Fruit fly (Drosophila melanogaster) whole organism, embryonic: ENCODE results near the gene CG42811.
A peak's percentile ranks its signal among the peaks of the same experiment; 100 is the strongest.

Experiments
- Atf3 ChIP-seq: fragments of 200-800 bp; sonication (Bioruptor generic); optimal IDR thresholded peaks from 3 replicates; lab custom pipeline; 2016; ENCODE audit warnings: missing biosample characterization, missing genetic modification characterization
- Atf6 ChIP-seq: fragments of 200-800 bp; sonication (Bioruptor generic); IDR thresholded peaks from 2 replicates; pipeline ENCODE4 v1.3.6; 2022; ENCODE audit warnings: missing biosample characterization, missing genetic modification characterization
- CG10209 ChIP-seq: fragments of 200-800 bp; sonication (Bioruptor generic); optimal IDR thresholded peaks from 3 replicates; lab custom pipeline; 2017; ENCODE audit warnings: missing biosample characterization, mild to moderate bottlenecking, missing genetic modification characterization, missing genetic modification reagents
- CG10274 ChIP-seq: fragments of 200-800 bp; sonication (Bioruptor generic); optimal IDR thresholded peaks from 3 replicates; lab custom pipeline; 2017; ENCODE audit warnings: missing biosample characterization, mild to moderate bottlenecking, missing genetic modification characterization
- CG11560 ChIP-seq: fragments of 200-800 bp; sonication (Bioruptor generic); IDR thresholded peaks from 3 replicates; pipeline ENCODE4 v1.3.6; 2022; ENCODE audit warnings: missing biosample characterization, missing genetic modification characterization
- CG11723 ChIP-seq: fragments of 200-800 bp; sonication (Bioruptor generic); optimal IDR thresholded peaks from 2 replicates; lab custom pipeline; 2017; ENCODE audit warnings: missing biosample characterization, mild to moderate bottlenecking, missing genetic modification characterization
- CG12219 ChIP-seq: fragments of 200-800 bp; sonication (Bioruptor generic); optimal IDR thresholded peaks from 3 replicates; lab custom pipeline; 2018; ENCODE audit warnings: missing biosample characterization, mild to moderate bottlenecking, missing genetic modification characterization
- CG12391 ChIP-seq: fragments of 200-800 bp; sonication (Bioruptor generic); optimal IDR thresholded peaks from 3 replicates; lab custom pipeline; 2018; ENCODE audit warnings: missing biosample characterization, mild to moderate bottlenecking, missing genetic modification characterization, moderate library complexity
- CG1647 ChIP-seq: fragments of 200-800 bp; sonication (Bioruptor generic); optimal IDR thresholded peaks from 3 replicates; lab custom pipeline; 2016; ENCODE audit warnings: missing biosample characterization, missing genetic modification characterization
- CG16813 ChIP-seq: fragments of 200-800 bp; sonication (Bioruptor generic); IDR thresholded peaks from 3 replicates; pipeline ENCODE4 v1.3.6; 2022; ENCODE audit warnings: missing biosample characterization, missing genetic modification characterization; ENCODE audit not compliant: partially characterized antibody
- CG17912 ChIP-seq: fragments of 200-800 bp; sonication (Bioruptor generic); optimal IDR thresholded peaks from 2 replicates; lab custom pipeline; 2018; ENCODE audit warnings: missing biosample characterization, mild to moderate bottlenecking, missing genetic modification characterization
- CG2199 ChIP-seq: fragments of 200-800 bp; sonication (Bioruptor generic); IDR thresholded peaks from 3 replicates; pipeline ENCODE4 v1.3.6; 2022; ENCODE audit warnings: missing biosample characterization, missing genetic modification characterization
- CG3065 ChIP-seq: fragments of 200-800 bp; sonication (Bioruptor generic); optimal IDR thresholded peaks from 2 replicates; lab custom pipeline; 2016; ENCODE audit warnings: missing biosample characterization, missing genetic modification characterization
- CG31388 ChIP-seq: fragments of 200-800 bp; sonication (Bioruptor generic); optimal IDR thresholded peaks from 2 replicates; lab custom pipeline; 2016; ENCODE audit warnings: missing biosample characterization, missing genetic modification characterization
- CG33557 ChIP-seq: fragments of 200-800 bp; sonication (Bioruptor generic); optimal IDR thresholded peaks from 2 replicates; lab custom pipeline; 2019; ENCODE audit warnings: missing biosample characterization, mild to moderate bottlenecking, missing genetic modification characterization, moderate library complexity
- CG4328 ChIP-seq: fragments of 200-800 bp; sonication (Bioruptor generic); optimal IDR thresholded peaks from 3 replicates; lab custom pipeline; 2017; ENCODE audit warnings: missing biosample characterization, missing genetic modification reagents, missing genetic modification characterization
- CG4424 ChIP-seq: fragments of 200-800 bp; sonication (Bioruptor generic); optimal IDR thresholded peaks from 3 replicates; lab custom pipeline; 2016; ENCODE audit warnings: missing biosample characterization, missing genetic modification characterization
- CG4617 ChIP-seq: fragments of 200-800 bp; sonication (Bioruptor generic); optimal IDR thresholded peaks from 3 replicates; lab custom pipeline; 2016; ENCODE audit warnings: missing biosample characterization, missing genetic modification characterization, borderline replicate concordance
- CG5953 ChIP-seq: fragments of 200-800 bp; sonication (Bioruptor generic); IDR thresholded peaks from 2 replicates; pipeline ENCODE4 v1.3.6; 2022; ENCODE audit warnings: missing biosample characterization, missing genetic modification characterization
- CG6175 ChIP-seq: fragments of 200-800 bp; sonication (Bioruptor generic); IDR thresholded peaks from 3 replicates; pipeline ENCODE4 v1.3.6; 2022; ENCODE audit warnings: missing biosample characterization, missing genetic modification characterization
- CG7839 ChIP-seq: fragments of 200-800 bp; sonication (Bioruptor generic); optimal IDR thresholded peaks from 3 replicates; lab custom pipeline; 2018; ENCODE audit warnings: missing biosample characterization, mild to moderate bottlenecking, missing genetic modification characterization, moderate library complexity
- CG8478 ChIP-seq: fragments of >200 bp; optimal IDR thresholded peaks from 2 replicates; lab custom pipeline; 2018
- H15 ChIP-seq: fragments of 200-800 bp; sonication (Bioruptor generic); IDR thresholded peaks from 3 replicates; pipeline ENCODE4 v1.3.6; 2022; ENCODE audit warnings: missing biosample characterization, missing genetic modification characterization
- Hr3 ChIP-seq: fragments of 200-800 bp; sonication (Bioruptor generic); optimal IDR thresholded peaks from 3 replicates; lab custom pipeline; 2016; ENCODE audit warnings: missing biosample characterization, missing genetic modification characterization
- Oli ChIP-seq: fragments of 200-800 bp; sonication (Bioruptor generic); optimal IDR thresholded peaks from 2 replicates; lab custom pipeline; 2018; ENCODE audit warnings: missing biosample characterization, mild to moderate bottlenecking, missing genetic modification characterization, moderate library complexity
- Scr ChIP-seq: fragments of 200-800 bp; sonication (Bioruptor generic); IDR thresholded peaks from 2 replicates; pipeline ENCODE4 v1.3.6; 2022; ENCODE audit warnings: missing biosample characterization, missing genetic modification characterization; ENCODE audit not compliant: partially characterized antibody
- Stat92E ChIP-seq, 3 experiments: fragments of >200 bp in 2 of 3; fragments of 200-800 bp in 1 of 3; sonication (Bioruptor generic) in 1 of 3; optimal IDR thresholded peaks; 2 replicates each; lab custom pipeline; 2017 to 2019; ENCODE audit warnings: missing biosample characterization in 3 of 3, missing genetic modification characterization in 3 of 3, mild to moderate bottlenecking in 1 of 3, moderate library complexity in 1 of 3
- TFAM ChIP-seq: fragments of 200-800 bp; sonication (Bioruptor generic); optimal IDR thresholded peaks from 2 replicates; lab custom pipeline; 2017; ENCODE audit warnings: missing biosample characterization, missing genetic modification characterization, inconsistent platforms
- al ChIP-seq: fragments of 200-800 bp; sonication (Bioruptor generic); IDR thresholded peaks from 2 replicates; pipeline ENCODE4 v1.3.6; 2022; ENCODE audit warnings: missing biosample characterization, missing genetic modification characterization
- az2 ChIP-seq: fragments of 200-800 bp; sonication (Bioruptor generic); optimal IDR thresholded peaks from 3 replicates; lab custom pipeline; 2016; ENCODE audit warnings: missing biosample characterization, missing genetic modification characterization
- bowl ChIP-seq: fragments of 200-800 bp; sonication (Bioruptor generic); IDR thresholded peaks from 2 replicates; pipeline ENCODE4 v1.3.6; 2022; ENCODE audit warnings: missing biosample characterization, missing genetic modification characterization
- chinmo ChIP-seq: fragments of 200-800 bp; sonication (Bioruptor generic); IDR thresholded peaks from 4 replicates; pipeline ENCODE4 v1.3.6; 2022; ENCODE audit warnings: missing biosample characterization, missing genetic modification characterization; ENCODE audit not compliant: partially characterized antibody
- crc ChIP-seq: fragments of 200-800 bp; sonication (Bioruptor generic); optimal IDR thresholded peaks from 2 replicates; lab custom pipeline; 2016; ENCODE audit warnings: missing biosample characterization, missing genetic modification characterization
- emc ChIP-seq: fragments of 200-800 bp; sonication (Bioruptor generic); optimal IDR thresholded peaks from 2 replicates; lab custom pipeline; 2016; ENCODE audit warnings: missing biosample characterization, missing genetic modification characterization
- exex ChIP-seq: fragments of 200-800 bp; sonication (Bioruptor generic); optimal IDR thresholded peaks from 4 replicates; lab custom pipeline; 2018; ENCODE audit warnings: missing biosample characterization, mild to moderate bottlenecking, missing genetic modification characterization, moderate library complexity
- gcm2 ChIP-seq: fragments of 200-800 bp; sonication (Bioruptor generic); optimal IDR thresholded peaks from 2 replicates; lab custom pipeline; 2016; ENCODE audit warnings: missing biosample characterization, missing genetic modification characterization
- hbn ChIP-seq: fragments of 200-800 bp; sonication (Bioruptor generic); IDR thresholded peaks from 2 replicates; pipeline ENCODE4 v1.3.6; 2022; ENCODE audit warnings: missing biosample characterization, missing genetic modification characterization; ENCODE audit not compliant: partially characterized antibody
- ken ChIP-seq: fragments of 200-800 bp; sonication (Bioruptor generic); IDR thresholded peaks from 3 replicates; pipeline ENCODE4 v1.3.6; 2022; ENCODE audit warnings: missing biosample characterization, missing genetic modification characterization
- knrl ChIP-seq: fragments of 200-800 bp; sonication (Bioruptor generic); IDR thresholded peaks from 3 replicates; pipeline ENCODE4 v1.3.6; 2022; ENCODE audit warnings: missing biosample characterization, missing genetic modification characterization; ENCODE audit not compliant: partially characterized antibody
- lab ChIP-seq: fragments of 200-800 bp; sonication (Bioruptor generic); optimal IDR thresholded peaks from 3 replicates; lab custom pipeline; 2017; ENCODE audit warnings: missing biosample characterization, missing genetic modification characterization, mild to moderate bottlenecking, moderate library complexity, missing genetic modification reagents
- lilli ChIP-seq: fragments of 200-800 bp; sonication (Bioruptor generic); optimal IDR thresholded peaks from 3 replicates; lab custom pipeline; 2016; ENCODE audit warnings: missing biosample characterization, missing genetic modification characterization
- nmo ChIP-seq: fragments of 200-800 bp; sonication (Bioruptor generic); optimal IDR thresholded peaks from 2 replicates; lab custom pipeline; 2018; ENCODE audit warnings: missing biosample characterization, mild to moderate bottlenecking, missing genetic modification characterization, moderate library complexity
- p53 ChIP-seq: fragments of 200-800 bp; sonication (Bioruptor generic); optimal IDR thresholded peaks from 2 replicates; lab custom pipeline; 2016; ENCODE audit warnings: missing biosample characterization, missing genetic modification characterization
- ranshi ChIP-seq: fragments of 200-800 bp; sonication (Bioruptor generic); IDR thresholded peaks from 2 replicates; pipeline ENCODE4 v1.3.6; 2022; ENCODE audit warnings: missing biosample characterization, missing genetic modification characterization
- ro ChIP-seq: fragments of 200-800 bp; sonication (Bioruptor generic); IDR thresholded peaks from 2 replicates; pipeline ENCODE4 v1.3.6; 2022; ENCODE audit warnings: missing biosample characterization, missing genetic modification characterization
- shn ChIP-seq: fragments of 200-800 bp; sonication (Bioruptor generic); optimal IDR thresholded peaks from 3 replicates; lab custom pipeline; 2016; ENCODE audit warnings: missing biosample characterization, missing genetic modification characterization
- sna ChIP-seq: fragments of 200-800 bp; sonication (Bioruptor generic); IDR thresholded peaks from 2 replicates; pipeline ENCODE4 v1.3.6; 2022; ENCODE audit warnings: missing biosample characterization, missing genetic modification characterization; ENCODE audit not compliant: partially characterized antibody
- tap ChIP-seq: fragments of 200-800 bp; optimal IDR thresholded peaks from 3 replicates; lab custom pipeline; 2019; ENCODE audit warnings: missing biosample characterization, mild to moderate bottlenecking, missing genetic modification characterization, moderate library complexity
- zen ChIP-seq: fragments of 200-800 bp; sonication (Bioruptor generic); optimal IDR thresholded peaks from 3 replicates; lab custom pipeline; 2018; ENCODE audit warnings: missing biosample characterization, mild to moderate bottlenecking, missing genetic modification characterization, moderate library complexity

The CG42811 gene

dm6 chr3R:24333182-24333808 is 33.7 kb downstream of the CG42811 start, which contains the start of the genes Rrp5 and Dis3 (continued):
- no peak for TF ChIP-seq CG10209
- peak; percentile 13; the same call in 1 of the 3 replicates for TF ChIP-seq CG11560 (tag; lab: Robert Waterston, UW)
- no peak for TF ChIP-seq exex
- 0 out of 3 replicates have a peak, but pooled peaks have one; percentile 35 for TF ChIP-seq H15 (GFP tag; lab: Robert Waterston, UW)
- TF ChIP-seq Stat92E (GFP tag; optimal IDR thresholded peaks at IDR 0.05; lab: Kevin White, UChicago) = no peak
- peak; percentile 65 for TF ChIP-seq p53
- TF ChIP-seq CG1647 = no peak
- no peak for TF ChIP-seq CG6175 (GFP tag; lab: Robert Waterston, UW)
- no peak for TF ChIP-seq bowl (GFP tag; lab: Robert Waterston, UW)
- no peak for TF ChIP-seq Oli (tag; lab: Kevin White, UChicago)
- TF ChIP-seq ken (GFP tag; lab: Robert Waterston, UW) = peak; percentile 81
- TF ChIP-seq CG11723 (GFP tag; lab: Kevin White, UChicago) = no peak
- TF ChIP-seq zen (tag; lab: Kevin White, UChicago) = no peak
- peak; percentile 17; the same call in 1 of the 2 replicates for TF ChIP-seq CG5953 (GFP tag; lab: Robert Waterston, UW)
- no peak for TF ChIP-seq lab
- no peak for TF ChIP-seq CG3065
- 0 out of 2 replicates have a peak, but pooled peaks have one; percentile 30 for TF ChIP-seq sna (GFP tag; lab: Robert Waterston, UW)
- TF ChIP-seq CG7839 = no peak
- no peak for TF ChIP-seq CG31388
- peak; percentile 15 for TF ChIP-seq Hr3 (GFP tag; lab: Kevin White, UChicago)
- no peak for TF ChIP-seq ro (GFP tag; lab: Robert Waterston, UW)
- TF ChIP-seq shn (GFP tag; lab: Kevin White, UChicago) = peak; percentile 38
- peak; percentile 18 for TF ChIP-seq emc
- no peak for TF ChIP-seq CG4424 (GFP tag; lab: Kevin White, UChicago)
- no peak; the same call in 2 of the 3 replicates for TF ChIP-seq CG2199 (GFP tag; lab: Robert Waterston, UW)
- no peak for TF ChIP-seq lilli (GFP tag; lab: Kevin White, UChicago)
- TF ChIP-seq chinmo (GFP tag; lab: Robert Waterston, UW) = 0 out of 4 replicates have a peak, but pooled peaks have one; percentile 30
- peak; percentile 66 for TF ChIP-seq nmo
- no peak for TF ChIP-seq CG33557 (GFP tag; lab: Kevin White, UChicago)
- peak; percentile 96 for TF ChIP-seq CG4617 (GFP tag; lab: Kevin White, UChicago)
- TF ChIP-seq TFAM (GFP tag; lab: Kevin White, UChicago) = no peak
- no peak for TF ChIP-seq CG4328 (GFP tag; lab: Kevin White, UChicago)
- TF ChIP-seq hbn = no peak
- peak; percentile 36; the same call in 1 of the 3 replicates for TF ChIP-seq CG16813
- no peak for TF ChIP-seq az2
- TF ChIP-seq Scr (GFP tag; lab: Robert Waterston, UW) = peak; percentile 8; the same call in 1 of the 2 replicates
- no peak for TF ChIP-seq gcm2
- TF ChIP-seq al (GFP tag; lab: Robert Waterston, UW) = 0 out of 2 replicates have a peak, but pooled peaks have one; percentile 10
- TF ChIP-seq CG10274 (GFP tag; lab: Kevin White, UChicago) = no peak
- TF ChIP-seq tap (tag; lab: Kevin White, UChicago) = no peak
- TF ChIP-seq CG12391 (tag; lab: Kevin White, UChicago) = no peak
- no peak for TF ChIP-seq ranshi (GFP tag; lab: Robert Waterston, UW)
- TF ChIP-seq Atf3 (GFP tag; lab: Kevin White, UChicago) = no peak
- TF ChIP-seq Atf6 = no peak
- peak; percentile 13 for TF ChIP-seq CG17912
- TF ChIP-seq CG8478 (lab: Kevin White, UChicago) = no peak
- TF ChIP-seq knrl (GFP tag; lab: Robert Waterston, UW) = peak; percentile 64; the same call in 2 of the 3 replicates
- TF ChIP-seq CG12219 (GFP tag; lab: Kevin White, UChicago) = no peak
- no peak for TF ChIP-seq crc (GFP tag; lab: Kevin White, UChicago)
